Worm (Caenorhabditis elegans) whole organism, L4/young adult: ENCODE results near the gene fkb-6.

ENCODE experiments used
- W03F9.2 ChIP-seq: fragments of 150-350 bp; optimal IDR thresholded peaks from 2 replicates; lab custom pipeline; 2014; ENCODE audit warnings: missing biosample characterization, missing genetic modification characterization
- him-1 ChIP-seq: sonication (generic microtip); optimal IDR thresholded peaks from 2 replicates; lab custom pipeline; 2016; ENCODE audit warnings: missing genotype, missing genetic modification reagents, missing genetic modification characterization, missing compliant biosample characterization

DNA sequence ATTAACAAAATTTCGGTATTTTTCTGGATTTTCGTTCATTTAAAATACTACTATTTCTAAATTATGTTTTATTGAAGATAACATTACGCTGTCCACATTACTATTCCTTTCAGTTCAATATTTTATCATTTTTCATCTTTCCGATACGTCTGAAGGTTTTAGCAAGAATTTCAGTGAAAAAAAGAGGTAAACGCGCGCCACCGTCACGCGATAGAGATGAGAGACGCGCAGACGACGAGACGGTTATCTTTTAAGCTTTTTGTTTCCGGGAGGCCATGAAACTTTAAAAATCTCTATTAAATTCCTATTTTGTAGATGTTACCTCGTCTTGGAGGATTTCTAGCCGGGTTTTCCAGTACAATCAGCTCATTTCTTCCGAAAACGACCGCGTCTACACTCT lies 8.2 kb upstream of the fkb-6 start, which contains the start of gene mrps-12:
- no peak for TF ChIP-seq him-1 (tag; lab: Kevin White, UChicago)
- TF ChIP-seq W03F9.2 (tag; lab: Kevin White, UChicago) = no peak
